Worm (Caenorhabditis elegans) whole organism, L2 larva: Measurements from ENCODE around the gene ZK669.2.

ENCODE experiments used
- ama-1 ChIP-seq: fragments of 150-350 bp; optimal IDR thresholded peaks from 2 replicates; lab custom pipeline; 2018; ENCODE audit warnings: inconsistent platforms
- elt-1 ChIP-seq: fragments of 150-350 bp; optimal IDR thresholded peaks from 2 replicates; lab custom pipeline; 2014; ENCODE audit warnings: missing biosample characterization, missing genetic modification characterization
- elt-3 ChIP-seq: sonication (generic microtip); optimal IDR thresholded peaks from 2 replicates; lab custom pipeline; 2017; ENCODE audit warnings: missing biosample characterization, missing genetic modification characterization
- fos-1 ChIP-seq: fragments of 150-350 bp; optimal IDR thresholded peaks from 2 replicates; lab custom pipeline; 2014; ENCODE audit warnings: missing biosample characterization, missing genetic modification characterization
- lsy-2 ChIP-seq, 2 experiments: fragments of 150-350 bp in 1 of 2; sonication (generic microtip) in 1 of 2; optimal IDR thresholded peaks; 2 replicates each; lab custom pipeline; 2014 to 2017; ENCODE audit warnings: missing biosample characterization in 2 of 2, missing genetic modification characterization in 2 of 2
- nhr-11 ChIP-seq: fragments of 150-350 bp; optimal IDR thresholded peaks from 2 replicates; lab custom pipeline; 2014; ENCODE audit warnings: missing biosample characterization, missing genetic modification characterization
- nhr-21 ChIP-seq: fragments of 150-350 bp; optimal IDR thresholded peaks from 2 replicates; lab custom pipeline; 2014; ENCODE audit warnings: missing biosample characterization, missing genetic modification characterization
- skn-1 ChIP-seq: sonication (generic microtip); optimal IDR thresholded peaks from 2 replicates; lab custom pipeline; 2017; ENCODE audit warnings: missing biosample characterization, missing genetic modification characterization
- unc-39 ChIP-seq: fragments of 150-350 bp; optimal IDR thresholded peaks from 2 replicates; lab custom pipeline; 2014; ENCODE audit warnings: missing biosample characterization, missing genetic modification characterization
- ztf-4 ChIP-seq: fragments of 150-350 bp; optimal IDR thresholded peaks from 2 replicates; lab custom pipeline; 2014; ENCODE audit warnings: missing biosample characterization, missing genetic modification characterization

ce11 chrII:7981084-7981483 is 43.1 kb upstream of the ZK669.2 start:
- TF ChIP-seq nhr-11, result no peak
- TF ChIP-seq fos-1, result no peak
- no peak for TF ChIP-seq ztf-4
- no peak for TF ChIP-seq elt-1 (tag; lab: Kevin White, UChicago)
- TF ChIP-seq nhr-21 (tag; lab: Kevin White, UChicago), result no peak
- no peak for TF ChIP-seq ama-1 (lab: Kevin White, UChicago)
- TF ChIP-seq lsy-2 (tag; optimal IDR thresholded peaks at IDR 0.05; lab: Kevin White, UChicago), result no peak
- no peak for TF ChIP-seq elt-3 (tag; lab: Kevin White, UChicago)
- no peak for TF ChIP-seq unc-39 (tag; lab: Kevin White, UChicago)
- no peak for TF ChIP-seq skn-1 (tag; lab: Kevin White, UChicago)
